Worm (Caenorhabditis elegans): ENCODE measurements around the gene ssp-34.

Gene ssp-34

DNA sequence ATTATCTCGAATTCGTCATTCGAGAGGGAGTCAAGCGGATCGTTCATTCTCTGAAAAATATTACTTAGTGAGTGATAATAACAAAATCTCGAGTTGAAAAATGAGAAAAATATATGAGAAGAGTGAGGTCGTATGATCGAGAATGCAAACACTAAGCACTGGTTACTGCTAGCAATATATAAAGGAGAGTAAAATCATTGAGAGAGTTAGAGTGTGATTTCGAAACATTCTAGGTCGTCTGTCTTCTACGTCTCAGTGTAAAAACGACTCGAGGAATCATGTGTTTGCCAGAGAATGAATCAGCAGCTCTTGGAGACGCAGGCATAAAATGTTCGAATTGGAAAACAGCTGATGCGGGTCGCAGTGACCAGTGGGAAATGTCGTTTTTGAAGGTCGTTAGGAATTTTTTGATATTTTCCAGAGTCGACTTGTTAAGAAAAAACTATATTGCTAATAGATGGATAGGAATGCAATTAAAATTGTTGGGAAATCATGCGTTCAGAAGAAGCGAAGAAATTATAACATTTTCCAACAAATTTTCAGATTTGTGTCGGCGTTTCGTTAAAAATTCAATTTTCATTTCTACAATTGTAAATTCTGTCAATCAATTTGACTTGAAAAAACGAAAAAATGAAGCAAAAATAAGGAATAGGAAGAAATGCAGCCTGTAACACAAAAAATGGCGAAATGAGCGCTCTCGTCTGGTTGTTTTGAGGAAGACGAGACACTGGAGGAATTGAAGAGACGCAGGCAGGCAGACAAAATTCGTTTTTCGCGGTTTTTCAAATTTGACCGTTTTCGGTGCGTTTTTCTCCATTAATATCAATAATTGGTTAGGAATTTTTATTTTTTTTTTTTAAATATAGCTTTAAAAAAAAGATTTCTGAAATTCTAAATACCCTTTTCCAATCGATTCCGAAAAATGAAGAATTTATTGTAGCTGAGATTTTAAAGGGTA is 41.1 kb downstream of the ssp-34 start, which contains the start of gene allo-1 (continued):
- TF ChIP-seq mef-2 (tag; optimal IDR thresholded peaks at IDR 0.05) = no peak
- TF ChIP-seq nhr-90 (tag; optimal IDR thresholded peaks at IDR 0.05; ENCODE audit: poor library complexity) = peak; percentile 30
- TF ChIP-seq lin-39 (tag; optimal IDR thresholded peaks at IDR 0.05) = no peak
- no peak for TF ChIP-seq nhr-84 (tag; optimal IDR thresholded peaks at IDR 0.05)
- TF ChIP-seq C16A3.4 (tag; optimal IDR thresholded peaks at IDR 0.05) = peak; percentile 72
- TF ChIP-seq nhr-71 (tag; optimal IDR thresholded peaks at IDR 0.05) = peak; percentile 87
- peak; percentile 32 for TF ChIP-seq nhr-77 (tag; optimal IDR thresholded peaks at IDR 0.05)
- peak; percentile 37 for TF ChIP-seq grh-1 (GFP tag; IDR thresholded peaks at IDR 0.05)
- TF ChIP-seq hlh-4 (tag; optimal IDR thresholded peaks at IDR 0.05) = no peak
- no peak for TF ChIP-seq blmp-1 (tag; optimal IDR thresholded peaks at IDR 0.05)
- no peak for TF ChIP-seq ets-5 (GFP tag; IDR thresholded peaks at IDR 0.05)
- TF ChIP-seq elt-3 (tag; optimal IDR thresholded peaks at IDR 0.05) = peak in 2 of 6 experiments; percentile 46 to 77
- no peak for TF ChIP-seq nhr-76 (tag; optimal IDR thresholded peaks at IDR 0.05)
- TF ChIP-seq sptf-1 (tag; optimal IDR thresholded peaks at IDR 0.05) = no peak
- TF ChIP-seq lin-15B (tag; optimal IDR thresholded peaks at IDR 0.05) = no peak
- TF ChIP-seq unc-98 (GFP tag; IDR thresholded peaks at IDR 0.05) = 0 out of 2 replicates have a peak, but pooled peaks have one; percentile 32
- TF ChIP-seq hpl-2 (GFP tag; optimal IDR thresholded peaks at IDR 0.05) = peak; percentile 52
- TF ChIP-seq ceh-8 (GFP tag; optimal IDR thresholded peaks at IDR 0.05) = no peak
- TF ChIP-seq pqm-1 (tag; optimal IDR thresholded peaks at IDR 0.05) = no peak
- no peak for TF ChIP-seq F16B12.6 (tag; optimal IDR thresholded peaks at IDR 0.05)
- TF ChIP-seq mdl-1 (tag; optimal IDR thresholded peaks at IDR 0.05) = peak in 1 of 2 experiments; percentile 83
- TF ChIP-seq fos-1 (tag; optimal IDR thresholded peaks at IDR 0.05) = peak; percentile 84
- TF ChIP-seq ceh-82 (tag; optimal IDR thresholded peaks at IDR 0.05) = peak in 1 of 3 experiments; percentile 77
- TF ChIP-seq lin-35 (GFP tag; optimal IDR thresholded peaks at IDR 0.05) = peak; percentile 79 to 90
- no peak for TF ChIP-seq ceh-90 (tag; optimal IDR thresholded peaks at IDR 0.05)
- TF ChIP-seq ceh-63 (GFP tag; optimal IDR thresholded peaks at IDR 0.05) = no peak
- no peak for TF ChIP-seq alr-1 (tag; optimal IDR thresholded peaks at IDR 0.05; ENCODE audit: borderline replicate concordance)
- no peak for TF ChIP-seq aha-1 (tag; optimal IDR thresholded peaks at IDR 0.05)
- no peak for TF ChIP-seq ceh-88 (GFP tag; IDR thresholded peaks at IDR 0.05)
- no peak for TF ChIP-seq ama-1 (optimal IDR thresholded peaks at IDR 0.05)
- TF ChIP-seq sup-37 (GFP tag; optimal IDR thresholded peaks at IDR 0.05) = no peak
- no peak for TF ChIP-seq dsc-1 (tag; optimal IDR thresholded peaks at IDR 0.05)
- peak; percentile 29 for TF ChIP-seq pax-3 (tag; optimal IDR thresholded peaks at IDR 0.05)
- TF ChIP-seq nhr-19 (GFP tag; conservative IDR thresholded peaks at IDR 0.05) = peak; percentile 70
- peak; percentile 86 for TF ChIP-seq unc-130 (tag; optimal IDR thresholded peaks at IDR 0.05)
- no peak for TF ChIP-seq vab-15 (tag; optimal IDR thresholded peaks at IDR 0.05)
- TF ChIP-seq unc-62 (GFP tag; optimal IDR thresholded peaks at IDR 0.05) = no peak
- no peak for TF ChIP-seq hlh-17 (GFP tag; optimal IDR thresholded peaks at IDR 0.05; ENCODE audit: borderline replicate concordance)
- no peak for TF ChIP-seq ztf-11 (tag; optimal IDR thresholded peaks at IDR 0.05)
- TF ChIP-seq zip-4 (GFP tag; optimal IDR thresholded peaks at IDR 0.05) = peak; percentile 2
- no peak for TF ChIP-seq C34B4.2 (tag; optimal IDR thresholded peaks at IDR 0.05)
- TF ChIP-seq swsn-7 (tag; optimal IDR thresholded peaks at IDR 0.05) = peak; percentile 44
- TF ChIP-seq nhr-20 (tag; optimal IDR thresholded peaks at IDR 0.05) = peak; percentile 86
- no peak for TF ChIP-seq C04F5.9 (tag; optimal IDR thresholded peaks at IDR 0.05)
- TF ChIP-seq nhr-47 (tag; optimal IDR thresholded peaks at IDR 0.05) = peak; percentile 53
- peak; percentile 48 for TF ChIP-seq pag-3 (tag; optimal IDR thresholded peaks at IDR 0.05; ENCODE audit: borderline replicate concordance, insufficient read depth)
- TF ChIP-seq nhr-85 (tag) = peak; percentile 94
- TF ChIP-seq efl-1 (optimal IDR thresholded peaks at IDR 0.05) = peak; percentile 65 to 90
- TF ChIP-seq efl-1 (GFP tag; optimal IDR thresholded peaks at IDR 0.05 in 1 of 2) = peak; percentile 90 to 99
- TF ChIP-seq tbx-2 (tag; optimal IDR thresholded peaks at IDR 0.05) = peak; percentile 33
- TF ChIP-seq nhr-28 (tag; optimal IDR thresholded peaks at IDR 0.05) = no peak
